Fruit fly (Drosophila melanogaster): ENCODE data around the gene RpS14b.

Gene RpS14b

dm6 chrX:7946858-7947313 lies 12.2 kb downstream of the RpS14b start, which contains the start of gene orion (continued):
- TF ChIP-seq repo (GFP tag; optimal IDR thresholded peaks at IDR 0.05) (no peak), Opbp (GFP tag; IDR thresholded peaks at IDR 0.05; ENCODE audit: partially characterized antibody) (peak; percentile 84; the same call in 2 of the 3 replicates), grau (tag; optimal IDR thresholded peaks at IDR 0.05) (no peak), Dbx (GFP tag; IDR thresholded peaks at IDR 0.05) (no peak), tio (GFP tag; optimal IDR thresholded peaks at IDR 0.05) (no peak), ase (GFP tag; IDR thresholded peaks at IDR 0.05) (no peak), az2 (GFP tag; optimal IDR thresholded peaks at IDR 0.05) (peak; percentile 3), CG4617 (GFP tag; optimal IDR thresholded peaks at IDR 0.05; ENCODE audit: borderline replicate concordance) (no peak), CG11085 (GFP tag; IDR thresholded peaks at IDR 0.05) (no peak), sd (tag; optimal IDR thresholded peaks at IDR 0.05) (no peak), sisA (GFP tag; IDR thresholded peaks at IDR 0.05) (no peak), corto (GFP tag; optimal IDR thresholded peaks at IDR 0.05) (no peak), Lhr (GFP tag; optimal IDR thresholded peaks at IDR 0.05) (no peak), klu (GFP tag; IDR thresholded peaks at IDR 0.05) (no peak), CG10543 (GFP tag; optimal IDR thresholded peaks at IDR 0.05) (peak; percentile 66), sna (GFP tag; IDR thresholded peaks at IDR 0.05; ENCODE audit: partially characterized antibody) (peak; percentile 69), CG6175 (GFP tag; IDR thresholded peaks at IDR 0.05) (no peak), Atf6 (GFP tag; IDR thresholded peaks at IDR 0.05) (peak; percentile 32; the same call in 1 of the 2 replicates), CG10274 (GFP tag; optimal IDR thresholded peaks at IDR 0.05) (no peak), CG6254 (GFP tag; optimal IDR thresholded peaks at IDR 0.05) (peak; percentile 98), org-1 (GFP tag; optimal IDR thresholded peaks at IDR 0.05) (no peak), yki (optimal IDR thresholded peaks at IDR 0.05) (no peak), Med (GFP tag) (peak; percentile 87), CG10959 (GFP tag; IDR thresholded peaks at IDR 0.05) (no peak), Rfx (GFP tag; IDR thresholded peaks at IDR 0.05) (peak; percentile 65), fd96Cb (tag; optimal IDR thresholded peaks at IDR 0.05) (no peak), bbx (GFP tag; IDR thresholded peaks at IDR 0.05; ENCODE audit: partially characterized antibody) (peak; percentile 90), Side (GFP tag; optimal IDR thresholded peaks at IDR 0.05) (peak; percentile 9), Hmx (GFP tag; optimal IDR thresholded peaks at IDR 0.05) (no peak), CG3995 (GFP tag; optimal IDR thresholded peaks at IDR 0.05) (peak; percentile 49), CG7987 (GFP tag; optimal IDR thresholded peaks at IDR 0.05) (peak; percentile 51), CG13894 (tag; optimal IDR thresholded peaks at IDR 0.05) (no peak), aop (GFP tag; IDR thresholded peaks at IDR 0.05) (no peak), Dad (GFP tag; optimal IDR thresholded peaks at IDR 0.05) (no peak), Bteb2 (GFP tag; optimal IDR thresholded peaks at IDR 0.05) (no peak), CG17328 (GFP tag; IDR thresholded peaks at IDR 0.05) (no peak), chn (GFP tag; optimal IDR thresholded peaks at IDR 0.05) (no peak), CG18476 (GFP tag; optimal IDR thresholded peaks at IDR 0.05) (no peak), Dp (GFP tag; optimal IDR thresholded peaks at IDR 0.05) (no peak), CG1233 (GFP tag; optimal IDR thresholded peaks at IDR 0.05) (no peak), CG9215 (GFP tag; IDR thresholded peaks at IDR 0.05) (no peak), ap (GFP tag; IDR thresholded peaks at IDR 0.05) (no peak), peb (GFP tag; IDR thresholded peaks at IDR 0.05) (no peak), kni (GFP tag; optimal IDR thresholded peaks at IDR 0.05) (peak; percentile 52), gcm (GFP tag; optimal IDR thresholded peaks at IDR 0.05) (peak; percentile 46), H2.0 (GFP tag; IDR thresholded peaks at IDR 0.05) (no peak), gem (tag; optimal IDR thresholded peaks at IDR 0.05) (no peak), Mad (GFP tag; optimal IDR thresholded peaks at IDR 0.05) (no peak), bowl (GFP tag; IDR thresholded peaks at IDR 0.05) (no peak), trem (tag; optimal IDR thresholded peaks at IDR 0.05) (peak; percentile 2), Hr3 (GFP tag; optimal IDR thresholded peaks at IDR 0.05) (no peak), sr (GFP tag; IDR thresholded peaks at IDR 0.05) (no peak)
